Fruit fly (Drosophila melanogaster) whole organism, embryonic: ENCODE results near the gene CG34028.

Experiments used
- Atf6 ChIP-seq: fragments of 200-800 bp; sonication (Bioruptor generic); IDR thresholded peaks from 2 replicates; pipeline ENCODE4 v1.3.6; 2022; ENCODE audit warnings: missing biosample characterization, missing genetic modification characterization
- Awh ChIP-seq: fragments of 200-800 bp; sonication (Bioruptor generic); IDR thresholded peaks from 2 replicates; pipeline ENCODE4, ENCODE4 v1.3.6; 2022; ENCODE audit warnings: missing biosample characterization, missing genetic modification characterization
- Bgb ChIP-seq: fragments of 200-800 bp; sonication (Bioruptor generic); IDR thresholded peaks from 2 replicates; pipeline ENCODE4 v1.3.6; 2022; ENCODE audit warnings: missing biosample characterization, missing genetic modification characterization; ENCODE audit not compliant: partially characterized antibody
- Blimp-1 ChIP-seq: fragments of 200-800 bp; sonication (Bioruptor generic); optimal IDR thresholded peaks from 3 replicates; lab custom pipeline; 2018; ENCODE audit warnings: missing biosample characterization, missing genetic modification characterization, mild to moderate bottlenecking, moderate library complexity, missing genetic modification reagents
- CG10462 ChIP-seq: fragments of 200-800 bp; sonication (Bioruptor generic); optimal IDR thresholded peaks from 2 replicates; lab custom pipeline; 2016; ENCODE audit warnings: missing biosample characterization, missing genetic modification characterization
- CG11696 ChIP-seq: fragments of 200-800 bp; sonication (Bioruptor generic); IDR thresholded peaks from 2 replicates; pipeline ENCODE4 v1.3.6; 2022; ENCODE audit warnings: missing biosample characterization, missing genetic modification characterization
- CG12155 ChIP-seq: fragments of 200-800 bp; sonication (Bioruptor generic); optimal IDR thresholded peaks from 3 replicates; lab custom pipeline; 2016; ENCODE audit warnings: missing biosample characterization, missing genetic modification characterization
- CG12391 ChIP-seq: fragments of 200-800 bp; sonication (Bioruptor generic); optimal IDR thresholded peaks from 3 replicates; lab custom pipeline; 2018; ENCODE audit warnings: missing biosample characterization, mild to moderate bottlenecking, missing genetic modification characterization, moderate library complexity
- CG12769 ChIP-seq: fragments of 200-800 bp; sonication (Bioruptor generic); optimal IDR thresholded peaks from 2 replicates; lab custom pipeline; 2019; ENCODE audit warnings: missing biosample characterization, mild to moderate bottlenecking, missing genetic modification characterization, moderate library complexity
- CG13775 ChIP-seq: fragments of 200-800 bp; sonication (Bioruptor generic); optimal IDR thresholded peaks from 3 replicates; lab custom pipeline; 2017; ENCODE audit warnings: missing biosample characterization, mild to moderate bottlenecking, missing genetic modification characterization
- CG14441 ChIP-seq: fragments of 200-800 bp; sonication (Bioruptor generic); IDR thresholded peaks from 2 replicates; pipeline ENCODE4 v1.3.6; 2022; ENCODE audit warnings: missing biosample characterization, missing genetic modification characterization
- CG14710 ChIP-seq: fragments of 200-800 bp; sonication (Bioruptor generic); optimal IDR thresholded peaks from 3 replicates; lab custom pipeline; 2019; ENCODE audit warnings: missing biosample characterization, mild to moderate bottlenecking, missing genetic modification characterization, moderate library complexity
- CG17568 ChIP-seq: fragments of 200-800 bp; sonication (Bioruptor generic); optimal IDR thresholded peaks from 2 replicates; lab custom pipeline; 2018; ENCODE audit warnings: missing biosample characterization, mild to moderate bottlenecking, missing genetic modification characterization, moderate library complexity
- CG18764 ChIP-seq: fragments of 200-800 bp; sonication (Bioruptor generic); optimal IDR thresholded peaks from 3 replicates; lab custom pipeline; 2016; ENCODE audit warnings: missing biosample characterization, missing genetic modification characterization
- CG2678 ChIP-seq: fragments of 200-800 bp; sonication (Bioruptor generic); optimal IDR thresholded peaks from 3 replicates; lab custom pipeline; 2019; ENCODE audit warnings: missing biosample characterization, mild to moderate bottlenecking, missing genetic modification characterization, moderate library complexity
- CG30020 ChIP-seq: fragments of 200-800 bp; optimal IDR thresholded peaks from 2 replicates; lab custom pipeline; 2019; ENCODE audit warnings: missing biosample characterization, mild to moderate bottlenecking, missing genetic modification characterization, moderate library complexity
- CG3163 ChIP-seq: fragments of 200-800 bp; sonication (Bioruptor generic); optimal IDR thresholded peaks from 3 replicates; lab custom pipeline; 2016; ENCODE audit warnings: missing biosample characterization, missing genetic modification characterization
- CG3847 ChIP-seq: fragments of 200-800 bp; sonication (Bioruptor generic); IDR thresholded peaks from 2 replicates; pipeline ENCODE4 v1.3.6; 2022; ENCODE audit warnings: missing biosample characterization, missing genetic modification characterization
- CG6175 ChIP-seq: fragments of 200-800 bp; sonication (Bioruptor generic); IDR thresholded peaks from 3 replicates; pipeline ENCODE4 v1.3.6; 2022; ENCODE audit warnings: missing biosample characterization, missing genetic modification characterization
- CG9817 ChIP-seq: fragments of 200-800 bp; sonication (Bioruptor generic); optimal IDR thresholded peaks from 2 replicates; lab custom pipeline; 2018; ENCODE audit warnings: missing biosample characterization, mild to moderate bottlenecking, missing genetic modification characterization, moderate library complexity
- Dfd ChIP-seq, 2 experiments: fragments of >200 bp; optimal IDR thresholded peaks; 2 replicates each; lab custom pipeline; 2017; ENCODE audit warnings: missing biosample characterization in 2 of 2, missing genetic modification characterization in 2 of 2
- Dll ChIP-seq: fragments of 200-800 bp; sonication (Bioruptor generic); IDR thresholded peaks from 4 replicates; pipeline ENCODE4 v1.3.6; 2022; ENCODE audit warnings: missing biosample characterization, missing genetic modification characterization; ENCODE audit not compliant: partially characterized antibody
- Doc3 ChIP-seq: fragments of 200-800 bp; sonication (Bioruptor generic); IDR thresholded peaks from 3 replicates; pipeline ENCODE4 v1.3.6; 2022; ENCODE audit warnings: missing biosample characterization, missing genetic modification characterization; ENCODE audit not compliant: partially characterized antibody
- Drgx ChIP-seq: fragments of 200-800 bp; sonication (Bioruptor generic); IDR thresholded peaks from 2 replicates; pipeline ENCODE4 v1.3.6; 2022; ENCODE audit warnings: missing biosample characterization, missing genetic modification characterization
- Ets97D ChIP-seq: fragments of 200-800 bp; sonication (Bioruptor generic); optimal IDR thresholded peaks from 3 replicates; lab custom pipeline; 2016; ENCODE audit warnings: missing biosample characterization, missing genetic modification characterization
- Hmx ChIP-seq: fragments of 200-800 bp; sonication (Bioruptor generic); optimal IDR thresholded peaks from 2 replicates; lab custom pipeline; 2016; ENCODE audit warnings: missing biosample characterization, missing genetic modification characterization
- Lpt ChIP-seq: fragments of >200 bp; optimal IDR thresholded peaks from 2 replicates; lab custom pipeline; 2018; ENCODE audit warnings: missing biosample characterization, missing genetic modification characterization
- Rfx ChIP-seq: fragments of 200-800 bp; sonication (Bioruptor generic); IDR thresholded peaks from 2 replicates; pipeline ENCODE4 v1.3.6; 2022; ENCODE audit warnings: missing biosample characterization, missing genetic modification characterization
- Rx ChIP-seq: fragments of 200-800 bp; sonication (Bioruptor generic); IDR thresholded peaks from 2 replicates; pipeline ENCODE4 v1.3.6; 2022; ENCODE audit warnings: missing biosample characterization, missing genetic modification characterization
- Sox100B ChIP-seq: fragments of 200-800 bp; sonication (Bioruptor generic); optimal IDR thresholded peaks from 3 replicates; lab custom pipeline; 2018; ENCODE audit warnings: missing biosample characterization, mild to moderate bottlenecking, missing genetic modification characterization
- aop ChIP-seq: fragments of 200-800 bp; sonication (Bioruptor generic); IDR thresholded peaks from 2 replicates; pipeline ENCODE4 v1.3.6; 2022; ENCODE audit warnings: missing biosample characterization, missing genetic modification characterization
- ap ChIP-seq: fragments of 200-800 bp; sonication (Bioruptor generic); IDR thresholded peaks from 2 replicates; pipeline ENCODE4 v1.3.6; 2022; ENCODE audit warnings: missing biosample characterization, missing genetic modification characterization
- az2 ChIP-seq: fragments of 200-800 bp; sonication (Bioruptor generic); optimal IDR thresholded peaks from 3 replicates; lab custom pipeline; 2016; ENCODE audit warnings: missing biosample characterization, missing genetic modification characterization
- bab2 ChIP-seq: fragments of 200-800 bp; sonication (Bioruptor generic); optimal IDR thresholded peaks from 2 replicates; lab custom pipeline; 2016; ENCODE audit warnings: missing biosample characterization, missing genetic modification characterization
- caup ChIP-seq: fragments of 200-800 bp; sonication (Bioruptor generic); optimal IDR thresholded peaks from 3 replicates; lab custom pipeline; 2017; ENCODE audit warnings: missing biosample characterization, mild to moderate bottlenecking, missing genetic modification characterization, moderate library complexity; ENCODE audit not compliant: severe bottlenecking
- crc ChIP-seq: fragments of 200-800 bp; sonication (Bioruptor generic); optimal IDR thresholded peaks from 2 replicates; lab custom pipeline; 2016; ENCODE audit warnings: missing biosample characterization, missing genetic modification characterization
- danr ChIP-seq: fragments of 200-800 bp; sonication (Bioruptor generic); IDR thresholded peaks from 2 replicates; pipeline ENCODE4 v1.3.6; 2022; ENCODE audit warnings: missing biosample characterization, missing genetic modification characterization
- gfzf ChIP-seq: fragments of 200-800 bp; sonication (Bioruptor generic); optimal IDR thresholded peaks from 2 replicates; lab custom pipeline; 2016; ENCODE audit warnings: missing biosample characterization, mild to moderate bottlenecking, missing genetic modification characterization, moderate library complexity
- ham ChIP-seq: fragments of 200-800 bp; sonication (Bioruptor generic); IDR thresholded peaks from 2 replicates; pipeline ENCODE4 v1.3.6; 2022; ENCODE audit warnings: missing biosample characterization, missing genetic modification characterization
- hb ChIP-seq: fragments of 200-800 bp; sonication (Bioruptor generic); IDR thresholded peaks from 3 replicates; pipeline ENCODE4 v1.3.6; 2022; ENCODE audit warnings: missing biosample characterization, missing genetic modification characterization; ENCODE audit not compliant: partially characterized antibody
- hth ChIP-seq: fragments of >200 bp; optimal IDR thresholded peaks from 2 replicates; lab custom pipeline; 2017; ENCODE audit warnings: inconsistent platforms
- lov ChIP-seq, 2 experiments: fragments of 200-800 bp in 1 of 2; fragments of >200 bp in 1 of 2; sonication (Bioruptor generic) in 1 of 2; IDR thresholded peaks in 1 of 2; optimal IDR thresholded peaks in 1 of 2; 2 replicates in 1 of 2; 3 replicates in 1 of 2; pipeline versions ENCODE4 v1.3.6 to Lab custom; 2017 to 2022; ENCODE audit warnings: missing biosample characterization in 1 of 2, missing genetic modification characterization in 1 of 2
- nerfin-1 ChIP-seq: fragments of 200-800 bp; sonication (Bioruptor generic); optimal IDR thresholded peaks from 3 replicates; lab custom pipeline; 2019; ENCODE audit warnings: missing biosample characterization, mild to moderate bottlenecking, missing genetic modification characterization, moderate library complexity
- pnt ChIP-seq: fragments of 200-800 bp; sonication (Bioruptor generic); optimal IDR thresholded peaks from 3 replicates; lab custom pipeline; 2016; ENCODE audit warnings: missing biosample characterization, missing genetic modification characterization
- ro ChIP-seq: fragments of 200-800 bp; sonication (Bioruptor generic); IDR thresholded peaks from 2 replicates; pipeline ENCODE4 v1.3.6; 2022; ENCODE audit warnings: missing biosample characterization, missing genetic modification characterization
- row ChIP-seq: fragments of 200-800 bp; sonication (Bioruptor generic); IDR thresholded peaks from 3 replicates; pipeline ENCODE4 v1.3.6; 2022; ENCODE audit warnings: missing biosample characterization, missing genetic modification characterization
- vnd ChIP-seq: fragments of 200-800 bp; sonication (Bioruptor generic); IDR thresholded peaks from 3 replicates; pipeline ENCODE4 v1.3.6; 2022; ENCODE audit warnings: missing biosample characterization, missing genetic modification characterization; ENCODE audit not compliant: partially characterized antibody
- vvl ChIP-seq: fragments of 200-800 bp; sonication (Bioruptor generic); IDR thresholded peaks from 2 replicates; pipeline ENCODE4 v1.3.6; 2022; ENCODE audit warnings: missing biosample characterization, missing genetic modification characterization
- wek ChIP-seq: fragments of 200-800 bp; sonication (Bioruptor generic); optimal IDR thresholded peaks from 3 replicates; lab custom pipeline; 2018; ENCODE audit warnings: missing biosample characterization, mild to moderate bottlenecking, missing genetic modification characterization, moderate library complexity
- z ChIP-seq: fragments of 200-800 bp; sonication (Bioruptor generic); IDR thresholded peaks from 3 replicates; pipeline ENCODE4 v1.3.6; 2022; ENCODE audit warnings: missing biosample characterization, missing genetic modification characterization
- zen2 ChIP-seq: fragments of 200-800 bp; sonication (Bioruptor generic); IDR thresholded peaks from 3 replicates; pipeline ENCODE4 v1.3.6; 2022; ENCODE audit warnings: missing biosample characterization, missing genetic modification characterization; ENCODE audit not compliant: partially characterized antibody

Gene CG34028

DNA sequence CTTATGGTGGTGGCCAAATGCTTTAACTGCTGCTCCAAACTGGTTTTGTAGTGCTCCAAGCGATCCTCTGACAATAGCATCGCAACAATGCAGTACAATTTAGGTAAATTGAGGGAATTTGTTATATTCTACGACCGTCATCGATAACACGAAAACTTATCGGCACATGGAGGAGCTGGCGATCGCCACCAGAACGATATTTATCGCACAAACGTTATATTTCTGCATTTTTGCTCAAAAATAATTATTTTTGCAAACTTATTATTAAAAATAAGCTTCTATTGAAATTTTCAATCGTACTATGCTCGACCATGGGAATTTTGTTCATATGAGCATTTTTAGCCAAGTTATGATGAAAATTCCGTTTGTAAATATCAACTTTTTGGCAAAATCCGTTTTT, 45.1 kb downstream of the CG34028 start, which contains the start of gene CG15317 (continued):
- TF ChIP-seq Doc3 (GFP tag; lab: Robert Waterston, UW) (peak; percentile 73; the same call in 2 of the 3 replicates), zen2 (GFP tag; lab: Robert Waterston, UW) (peak; percentile 74), vnd (GFP tag; lab: Robert Waterston, UW) (peak; percentile 67), CG14441 (no peak), hb (GFP tag; lab: Robert Waterston, UW) (peak; percentile 61; the same call in 1 of the 3 replicates), Ets97D (GFP tag; lab: Kevin White, UChicago) (no peak), CG6175 (no peak), danr (GFP tag; lab: Robert Waterston, UW) (no peak), CG10462 (GFP tag; lab: Kevin White, UChicago) (no peak), ro (GFP tag; lab: Robert Waterston, UW) (no peak), Sox100B (GFP tag; lab: Kevin White, UChicago) (no peak), pnt (no peak), CG13775 (GFP tag; lab: Kevin White, UChicago) (no peak), vvl (no peak), ham (GFP tag; lab: Robert Waterston, UW) (no peak), Dll (GFP tag; lab: Robert Waterston, UW) (peak; percentile 79), CG14710 (no peak), CG12391 (tag; lab: Kevin White, UChicago) (no peak), Blimp-1 (GFP tag; lab: Kevin White, UChicago) (no peak), CG18764 (GFP tag; lab: Kevin White, UChicago) (no peak), hth (lab: Kevin White, UChicago) (no peak), wek (GFP tag; lab: Kevin White, UChicago) (no peak), Rfx (peak; percentile 27; the same call in 1 of the 2 replicates), CG30020 (no peak), nerfin-1 (tag; lab: Kevin White, UChicago) (no peak), caup (GFP tag; lab: Kevin White, UChicago) (no peak), CG12155 (GFP tag; lab: Kevin White, UChicago) (no peak), CG9817 (tag; lab: Kevin White, UChicago) (no peak), Lpt (GFP tag; lab: Kevin White, UChicago) (no peak), Drgx (GFP tag; lab: Robert Waterston, UW) (no peak), Hmx (GFP tag; lab: Kevin White, UChicago) (no peak), lov (optimal IDR thresholded peaks at IDR 0.05; lab: Kevin White, UChicago) (no peak), lov (GFP tag; IDR thresholded peaks at IDR 0.05; lab: Robert Waterston, UW) (no peak), gfzf (GFP tag; lab: Kevin White, UChicago) (no peak), az2 (GFP tag; lab: Kevin White, UChicago) (no peak), CG11696 (GFP tag; lab: Robert Waterston, UW) (no peak), aop (no peak), Awh (no peak), z (GFP tag; lab: Robert Waterston, UW) (no peak), CG3163 (GFP tag; lab: Kevin White, UChicago) (no peak), crc (GFP tag; lab: Kevin White, UChicago) (no peak), CG3847 (GFP tag; lab: Robert Waterston, UW) (0 out of 2 replicates have a peak, but pooled peaks have one; percentile 9), CG12769 (no peak), ap (GFP tag; lab: Robert Waterston, UW) (no peak), CG17568 (GFP tag; lab: Kevin White, UChicago) (no peak), Dfd (GFP tag; optimal IDR thresholded peaks at IDR 0.05; lab: Kevin White, UChicago) (no peak), Bgb (GFP tag; lab: Robert Waterston, UW) (peak; percentile 80), CG2678 (tag; lab: Kevin White, UChicago) (no peak), bab2 (no peak), row (GFP tag; lab: Robert Waterston, UW) (peak; percentile 79), Atf6 (GFP tag; lab: Robert Waterston, UW) (no peak), Rx (GFP tag; lab: Robert Waterston, UW) (no peak)
